Fruit fly (Drosophila melanogaster) whole organism, embryonic: ENCODE data around the gene mRpS31.

ENCODE experiments used
- Bdp1 ChIP-seq: fragments of 200-800 bp; sonication (Bioruptor generic); optimal IDR thresholded peaks from 3 replicates; lab custom pipeline; 2016; ENCODE audit warnings: missing biosample characterization, missing genetic modification characterization
- BtbVII ChIP-seq: fragments of 200-800 bp; sonication (Bioruptor generic); optimal IDR thresholded peaks from 3 replicates; lab custom pipeline; 2017; ENCODE audit warnings: missing biosample characterization, mild to moderate bottlenecking, missing genetic modification characterization
- CG10147 ChIP-seq: fragments of 200-800 bp; sonication (Bioruptor generic); optimal IDR thresholded peaks from 2 replicates; lab custom pipeline; 2019; ENCODE audit warnings: missing biosample characterization, mild to moderate bottlenecking, missing genetic modification characterization, moderate library complexity
- CG10543 ChIP-seq: fragments of 200-800 bp; sonication (Bioruptor generic); optimal IDR thresholded peaks from 3 replicates; lab custom pipeline; 2017; ENCODE audit warnings: missing biosample characterization, mild to moderate bottlenecking, missing genetic modification characterization, moderate library complexity
- CG10654 ChIP-seq: fragments of 200-800 bp; sonication (Bioruptor generic); optimal IDR thresholded peaks from 2 replicates; lab custom pipeline; 2016; ENCODE audit warnings: missing biosample characterization, missing genetic modification characterization
- CG11085 ChIP-seq: fragments of 200-800 bp; sonication (Bioruptor generic); IDR thresholded peaks from 2 replicates; pipeline ENCODE4 v1.3.6; 2022; ENCODE audit warnings: missing biosample characterization, missing genetic modification characterization
- CG12071 ChIP-seq: fragments of 200-800 bp; sonication (Bioruptor generic); optimal IDR thresholded peaks from 3 replicates; lab custom pipeline; 2018; ENCODE audit warnings: missing biosample characterization, mild to moderate bottlenecking, missing genetic modification characterization
- CG12299 ChIP-seq: fragments of 200-800 bp; sonication (Bioruptor generic); optimal IDR thresholded peaks from 2 replicates; lab custom pipeline; 2018; ENCODE audit warnings: missing biosample characterization, mild to moderate bottlenecking, missing genetic modification characterization
- CG12744 ChIP-seq: fragments of 200-800 bp; sonication (Bioruptor generic); optimal IDR thresholded peaks from 2 replicates; lab custom pipeline; 2016; ENCODE audit warnings: missing biosample characterization, missing genetic modification characterization
- CG14710 ChIP-seq: fragments of 200-800 bp; sonication (Bioruptor generic); optimal IDR thresholded peaks from 3 replicates; lab custom pipeline; 2019; ENCODE audit warnings: missing biosample characterization, mild to moderate bottlenecking, missing genetic modification characterization, moderate library complexity
- CG15073 ChIP-seq: fragments of 200-800 bp; sonication (Bioruptor generic); optimal IDR thresholded peaks from 2 replicates; lab custom pipeline; 2016; ENCODE audit warnings: missing biosample characterization, missing genetic modification characterization
- CG16813 ChIP-seq: fragments of 200-800 bp; sonication (Bioruptor generic); IDR thresholded peaks from 3 replicates; pipeline ENCODE4 v1.3.6; 2022; ENCODE audit warnings: missing biosample characterization, missing genetic modification characterization; ENCODE audit not compliant: partially characterized antibody
- CG16815 ChIP-seq: fragments of 200-800 bp; sonication (Bioruptor generic); optimal IDR thresholded peaks from 3 replicates; lab custom pipeline; 2017; ENCODE audit warnings: missing biosample characterization, mild to moderate bottlenecking, missing genetic modification characterization
- CG17568 ChIP-seq: fragments of 200-800 bp; sonication (Bioruptor generic); optimal IDR thresholded peaks from 2 replicates; lab custom pipeline; 2018; ENCODE audit warnings: missing biosample characterization, mild to moderate bottlenecking, missing genetic modification characterization, moderate library complexity
- CG17912 ChIP-seq: fragments of 200-800 bp; sonication (Bioruptor generic); optimal IDR thresholded peaks from 2 replicates; lab custom pipeline; 2018; ENCODE audit warnings: missing biosample characterization, mild to moderate bottlenecking, missing genetic modification characterization
- CG18476 ChIP-seq: fragments of 200-800 bp; sonication (Bioruptor generic); optimal IDR thresholded peaks from 2 replicates; lab custom pipeline; 2016; ENCODE audit warnings: missing biosample characterization, mild to moderate bottlenecking, missing genetic modification characterization
- CG32532 ChIP-seq: fragments of 200-800 bp; sonication (Bioruptor generic); IDR thresholded peaks from 2 replicates; pipeline ENCODE4 v1.3.6; 2022; ENCODE audit warnings: missing biosample characterization, missing genetic modification characterization
- CG3726 ChIP-seq: fragments of 200-800 bp; sonication (Bioruptor generic); IDR thresholded peaks from 3 replicates; pipeline ENCODE4, ENCODE4 v1.3.6; 2022; ENCODE audit warnings: missing biosample characterization, missing genetic modification characterization
- CG5245 ChIP-seq: fragments of 200-800 bp; sonication (Bioruptor generic); optimal IDR thresholded peaks from 3 replicates; lab custom pipeline; 2016; ENCODE audit warnings: missing biosample characterization, missing genetic modification characterization
- CG6854 ChIP-seq: fragments of 200-800 bp; sonication (Bioruptor generic); optimal IDR thresholded peaks from 3 replicates; lab custom pipeline; 2017; ENCODE audit warnings: missing biosample characterization, mild to moderate bottlenecking, missing genetic modification characterization
- CG7839 ChIP-seq: fragments of 200-800 bp; sonication (Bioruptor generic); optimal IDR thresholded peaks from 3 replicates; lab custom pipeline; 2018; ENCODE audit warnings: missing biosample characterization, mild to moderate bottlenecking, missing genetic modification characterization, moderate library complexity
- CG8359 ChIP-seq: fragments of 200-800 bp; sonication (Bioruptor generic); optimal IDR thresholded peaks from 2 replicates; lab custom pipeline; 2017; ENCODE audit warnings: missing biosample characterization, mild to moderate bottlenecking, missing genetic modification characterization, borderline replicate concordance
- CG8388 ChIP-seq: fragments of 200-800 bp; sonication (Bioruptor generic); optimal IDR thresholded peaks from 2 replicates; lab custom pipeline; 2019; ENCODE audit warnings: missing biosample characterization, mild to moderate bottlenecking, missing genetic modification characterization, moderate library complexity
- CG9797 ChIP-seq: fragments of 200-800 bp; sonication (Bioruptor generic); optimal IDR thresholded peaks from 3 replicates; lab custom pipeline; 2018; ENCODE audit warnings: missing biosample characterization, mild to moderate bottlenecking, missing genetic modification characterization
- CTCF ChIP-seq: fragments of 200-800 bp; sonication (Bioruptor generic); optimal IDR thresholded peaks from 2 replicates; lab custom pipeline; 2017; ENCODE audit warnings: missing biosample characterization, mild to moderate bottlenecking, missing genetic modification characterization, moderate library complexity
- CrebB ChIP-seq: fragments of 200-800 bp; sonication (Bioruptor generic); optimal IDR thresholded peaks from 3 replicates; lab custom pipeline; 2018; ENCODE audit warnings: missing biosample characterization, mild to moderate bottlenecking, missing genetic modification characterization
- Drgx ChIP-seq: fragments of 200-800 bp; sonication (Bioruptor generic); IDR thresholded peaks from 2 replicates; pipeline ENCODE4 v1.3.6; 2022; ENCODE audit warnings: missing biosample characterization, missing genetic modification characterization
- Hand ChIP-seq: fragments of 200-800 bp; sonication (Bioruptor generic); optimal IDR thresholded peaks from 2 replicates; lab custom pipeline; 2017; ENCODE audit warnings: mild to moderate bottlenecking, missing biosample characterization, missing genetic modification reagents, missing genetic modification characterization
- MTF-1 ChIP-seq: fragments of 200-800 bp; sonication (Bioruptor generic); optimal IDR thresholded peaks from 2 replicates; lab custom pipeline; 2018; ENCODE audit warnings: missing biosample characterization, mild to moderate bottlenecking, missing genetic modification characterization, borderline replicate concordance
- NK7.1 ChIP-seq: fragments of 200-800 bp; sonication (Bioruptor generic); optimal IDR thresholded peaks from 3 replicates; lab custom pipeline; 2016; ENCODE audit warnings: missing biosample characterization, missing genetic modification characterization
- Rfx ChIP-seq: fragments of 200-800 bp; sonication (Bioruptor generic); IDR thresholded peaks from 2 replicates; pipeline ENCODE4 v1.3.6; 2022; ENCODE audit warnings: missing biosample characterization, missing genetic modification characterization
- Side ChIP-seq: fragments of 200-800 bp; sonication (Bioruptor generic); optimal IDR thresholded peaks from 2 replicates; lab custom pipeline; 2016; ENCODE audit warnings: missing biosample characterization, missing genetic modification characterization
- Sry-β ChIP-seq: fragments of 200-800 bp; sonication (Bioruptor generic); optimal IDR thresholded peaks from 2 replicates; lab custom pipeline; 2018; ENCODE audit warnings: missing biosample characterization, mild to moderate bottlenecking, missing genetic modification characterization, moderate library complexity
- YL-1 ChIP-seq: fragments of 200-800 bp; sonication (Bioruptor generic); optimal IDR thresholded peaks from 3 replicates; lab custom pipeline; 2017; ENCODE audit warnings: missing biosample characterization, mild to moderate bottlenecking, missing genetic modification characterization
- ac ChIP-seq: fragments of 200-800 bp; sonication (Bioruptor generic); optimal IDR thresholded peaks from 3 replicates; lab custom pipeline; 2017; ENCODE audit warnings: missing biosample characterization, mild to moderate bottlenecking, missing genetic modification characterization
- al ChIP-seq: fragments of 200-800 bp; sonication (Bioruptor generic); IDR thresholded peaks from 2 replicates; pipeline ENCODE4 v1.3.6; 2022; ENCODE audit warnings: missing biosample characterization, missing genetic modification characterization
- btn ChIP-seq: fragments of 200-800 bp; sonication (Bioruptor generic); optimal IDR thresholded peaks from 2 replicates; lab custom pipeline; 2016; ENCODE audit warnings: missing biosample characterization, missing genetic modification characterization
- dysf ChIP-seq: fragments of 200-800 bp; sonication (Bioruptor generic); IDR thresholded peaks from 3 replicates; pipeline ENCODE4 v1.3.6; 2022; ENCODE audit warnings: missing biosample characterization, missing genetic modification characterization
- fd102C ChIP-seq: fragments of 200-800 bp; sonication (Bioruptor generic); optimal IDR thresholded peaks from 2 replicates; lab custom pipeline; 2018; ENCODE audit warnings: missing biosample characterization, mild to moderate bottlenecking, missing genetic modification characterization, moderate library complexity
- hb ChIP-seq: fragments of 200-800 bp; sonication (Bioruptor generic); IDR thresholded peaks from 3 replicates; pipeline ENCODE4 v1.3.6; 2022; ENCODE audit warnings: missing biosample characterization, missing genetic modification characterization; ENCODE audit not compliant: partially characterized antibody
- luna ChIP-seq: fragments of 200-800 bp; sonication (Bioruptor generic); optimal IDR thresholded peaks from 2 replicates; lab custom pipeline; 2016; ENCODE audit warnings: missing biosample characterization, missing genetic modification characterization
- nmo ChIP-seq: fragments of 200-800 bp; sonication (Bioruptor generic); optimal IDR thresholded peaks from 2 replicates; lab custom pipeline; 2018; ENCODE audit warnings: missing biosample characterization, mild to moderate bottlenecking, missing genetic modification characterization, moderate library complexity
- oc ChIP-seq: fragments of 200-800 bp; sonication (Bioruptor generic); optimal IDR thresholded peaks from 2 replicates; lab custom pipeline; 2018; ENCODE audit warnings: missing biosample characterization, mild to moderate bottlenecking, missing genetic modification characterization, moderate library complexity
- ro ChIP-seq: fragments of 200-800 bp; sonication (Bioruptor generic); IDR thresholded peaks from 2 replicates; pipeline ENCODE4 v1.3.6; 2022; ENCODE audit warnings: missing biosample characterization, missing genetic modification characterization
- sens ChIP-seq: fragments of 200-800 bp; sonication (Bioruptor generic); peaks from one replicate; lab custom pipeline; 2016; ENCODE audit warnings: missing biosample characterization, missing genetic modification characterization
- so ChIP-seq: fragments of 200-800 bp; sonication (Bioruptor generic); IDR thresholded peaks from 3 replicates; pipeline ENCODE4 v1.3.6; 2022; ENCODE audit warnings: missing biosample characterization, missing genetic modification characterization
- stc ChIP-seq: fragments of 200-800 bp; sonication (Bioruptor generic); IDR thresholded peaks from 2 replicates; pipeline ENCODE4 v1.3.6; 2022; ENCODE audit warnings: missing biosample characterization, missing genetic modification characterization
- trem ChIP-seq: fragments of 200-800 bp; optimal IDR thresholded peaks from 3 replicates; lab custom pipeline; 2019; ENCODE audit warnings: missing biosample characterization, mild to moderate bottlenecking, missing genetic modification characterization, moderate library complexity
- vfl ChIP-seq: fragments of 200-800 bp; sonication (Bioruptor generic); optimal IDR thresholded peaks from 2 replicates; lab custom pipeline; 2016; ENCODE audit warnings: missing biosample characterization, missing genetic modification characterization
- wek ChIP-seq: fragments of 200-800 bp; sonication (Bioruptor generic); optimal IDR thresholded peaks from 3 replicates; lab custom pipeline; 2018; ENCODE audit warnings: missing biosample characterization, mild to moderate bottlenecking, missing genetic modification characterization, moderate library complexity
- zen2 ChIP-seq: fragments of 200-800 bp; sonication (Bioruptor generic); IDR thresholded peaks from 3 replicates; pipeline ENCODE4 v1.3.6; 2022; ENCODE audit warnings: missing biosample characterization, missing genetic modification characterization; ENCODE audit not compliant: partially characterized antibody

mRpS31 gene

dm6 chr3L:16054095-16054494 is 49.1 kb downstream of the mRpS31 start (continued):
- TF ChIP-seq NK7.1 (GFP tag; lab: Kevin White, UChicago) = no peak
- TF ChIP-seq CG10543 = no peak
- TF ChIP-seq CG18476 = no peak
- TF ChIP-seq Drgx = peak; percentile 45; the same call in 1 of the 2 replicates
- no peak for TF ChIP-seq CG15073 (GFP tag; lab: Kevin White, UChicago)
- TF ChIP-seq CrebB (tag; lab: Kevin White, UChicago) = no peak
- no peak for TF ChIP-seq CG12071 (GFP tag; lab: Kevin White, UChicago)
- no peak for TF ChIP-seq CG11085 (GFP tag; lab: Robert Waterston, UW)
- peak; percentile 38 for TF ChIP-seq CG10147 (GFP tag; lab: Kevin White, UChicago)
- peak; percentile 45 for TF ChIP-seq BtbVII
- TF ChIP-seq Sry-β (GFP tag; lab: Kevin White, UChicago) = no peak
- no peak for TF ChIP-seq CG12744 (GFP tag; lab: Kevin White, UChicago)
- TF ChIP-seq ro = no peak
- TF ChIP-seq btn (GFP tag; lab: Kevin White, UChicago) = no peak
- TF ChIP-seq CG12299 = no peak
- TF ChIP-seq CG5245 = peak; percentile 8
- no peak for TF ChIP-seq zen2
- peak; percentile 80 for TF ChIP-seq nmo (GFP tag; lab: Kevin White, UChicago)
- no peak for TF ChIP-seq CG8359 (GFP tag; lab: Kevin White, UChicago)
- no peak for TF ChIP-seq CG3726 (GFP tag; lab: Robert Waterston, UW)
- no peak for TF ChIP-seq CG6854 (GFP tag; lab: Kevin White, UChicago)
- no peak for TF ChIP-seq ac
- no peak for TF ChIP-seq so (GFP tag; lab: Robert Waterston, UW)
- no peak for TF ChIP-seq Hand (GFP tag; lab: Kevin White, UChicago)
- TF ChIP-seq MTF-1 (GFP tag; lab: Kevin White, UChicago) = no peak
- TF ChIP-seq oc = no peak
- no peak; the same call in none of the 2 replicates for TF ChIP-seq CG32532 (GFP tag; lab: Robert Waterston, UW)
- TF ChIP-seq al (GFP tag; lab: Robert Waterston, UW) = no peak
- no peak for TF ChIP-seq CG17568 (GFP tag; lab: Kevin White, UChicago)
- no peak for TF ChIP-seq CG9797 (GFP tag; lab: Kevin White, UChicago)
- TF ChIP-seq Side = no peak
- no peak for TF ChIP-seq vfl (GFP tag; lab: Kevin White, UChicago)
- TF ChIP-seq sens = peak; percentile 75
- TF ChIP-seq CG16813 (GFP tag; lab: Robert Waterston, UW) = no peak
- peak; percentile 26; the same call in 1 of the 2 replicates for TF ChIP-seq stc
- TF ChIP-seq hb (GFP tag; lab: Robert Waterston, UW) = no peak
- TF ChIP-seq CG7839 (tag; lab: Kevin White, UChicago) = peak; percentile 65
- no peak for TF ChIP-seq CTCF (GFP tag; lab: Kevin White, UChicago)
- TF ChIP-seq fd102C (GFP tag; lab: Kevin White, UChicago) = no peak
- peak; percentile 61 for TF ChIP-seq dysf
- TF ChIP-seq Bdp1 = no peak
- no peak for TF ChIP-seq CG16815 (GFP tag; lab: Kevin White, UChicago)
- peak; percentile 34 for TF ChIP-seq trem (tag; lab: Kevin White, UChicago)
- peak; percentile 44 for TF ChIP-seq CG14710 (tag; lab: Kevin White, UChicago)
- TF ChIP-seq wek (GFP tag; lab: Kevin White, UChicago) = no peak
- no peak for TF ChIP-seq luna
- peak; percentile 31; the same call in 1 of the 2 replicates for TF ChIP-seq Rfx (GFP tag; lab: Robert Waterston, UW)
- TF ChIP-seq CG17912 = no peak
- no peak for TF ChIP-seq YL-1 (GFP tag; lab: Kevin White, UChicago)
- no peak for TF ChIP-seq CG10654 (GFP tag; lab: Kevin White, UChicago)
- TF ChIP-seq CG8388 (GFP tag; lab: Kevin White, UChicago) = peak; percentile 54
